Worm (Caenorhabditis elegans) whole organism, midembryonic: ENCODE results near the gene nlp-55.

ENCODE experiments used
- T22C8.4 ChIP-seq: fragments of 200-800 bp; sonication (Bioruptor generic); IDR thresholded peaks from 2 replicates; pipeline ENCODE4 v1.3.6; 2022; ENCODE audit warnings: missing genetic modification characterization, missing compliant biosample characterization
- cog-1 ChIP-seq: sonication (generic microtip); optimal IDR thresholded peaks from 2 replicates; lab custom pipeline; 2016; ENCODE audit warnings: missing genetic modification characterization, missing compliant biosample characterization
- flt-1 ChIP-seq: fragments of 200-800 bp; sonication (Bioruptor generic); IDR thresholded peaks from 2 replicates; pipeline ENCODE4 v1.3.6; 2022; ENCODE audit warnings: missing genetic modification characterization, missing compliant biosample characterization
- klf-2 ChIP-seq: fragments of 200-800 bp; sonication (Bioruptor generic); conservative IDR thresholded peaks from 2 replicates; pipeline ENCODE4 v1.3.6; 2022; ENCODE audit warnings: missing genetic modification reagents, missing genetic modification characterization, missing compliant biosample characterization
- med-1 ChIP-seq: sonication (generic microtip); optimal IDR thresholded peaks from 2 replicates; lab custom pipeline; 2017; ENCODE audit warnings: missing genetic modification characterization, mild to moderate bottlenecking, missing compliant biosample characterization, antibody characterized with exemption, missing genetic modification reagents; ENCODE audit not compliant: insufficient read depth
- ref-1 ChIP-seq: fragments of 200-800 bp; sonication (Bioruptor generic); conservative IDR thresholded peaks from 2 replicates; pipeline ENCODE4 v1.3.6; 2022; ENCODE audit warnings: missing genetic modification reagents, missing genetic modification characterization, missing compliant biosample characterization
- tab-1 ChIP-seq: fragments of 200-800 bp; sonication (Bioruptor generic); IDR thresholded peaks from 2 replicates; pipeline ENCODE4 v1.3.6; 2022; ENCODE audit warnings: missing genetic modification characterization, missing compliant biosample characterization
- ztf-23 ChIP-seq: fragments of 200-800 bp; sonication (Bioruptor generic); IDR thresholded peaks from 2 replicates; pipeline ENCODE4 v1.3.6; 2022; ENCODE audit warnings: missing genetic modification reagents, missing genetic modification characterization, missing compliant biosample characterization
- ztf-29 ChIP-seq: fragments of 200-800 bp; sonication (Bioruptor generic); IDR thresholded peaks from 2 replicates; pipeline ENCODE4 v1.3.6; 2022; ENCODE audit warnings: missing genetic modification reagents, missing genetic modification characterization, missing compliant biosample characterization

Gene nlp-55

DNA sequence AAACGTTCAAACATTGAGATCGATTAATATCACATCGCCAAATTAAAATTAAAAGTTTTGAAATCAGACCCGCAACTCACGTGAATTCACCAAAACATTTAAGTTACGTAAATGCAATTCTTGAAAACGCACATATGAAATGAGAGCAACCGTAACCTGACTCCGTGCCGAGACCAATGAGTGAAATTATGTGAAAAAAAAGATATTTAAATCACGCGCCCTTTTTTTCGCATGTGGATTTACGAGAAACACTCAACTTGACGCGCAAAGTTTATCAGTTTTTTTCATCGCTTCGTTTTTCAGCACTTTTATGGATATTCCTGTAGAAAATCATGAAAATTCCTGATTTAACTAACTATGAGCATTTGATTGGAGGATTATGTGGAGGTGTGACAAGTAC is 19.1 kb downstream of the nlp-55 start, which contains the start of the genes gei-14 and slc-25A32:
TSS of gene gei-14 (minus strand) at position 175 of the 400 bp plus-strand sequence.
TSS of gene slc-25A32 (plus strand) at position 242 of the 400 bp plus-strand sequence.
- no peak for TF ChIP-seq ztf-23 (GFP tag; lab: Robert Waterston, UW)
- TF ChIP-seq ref-1 (GFP tag; lab: Robert Waterston, UW) = no peak
- no peak for TF ChIP-seq klf-2 (GFP tag; lab: Robert Waterston, UW)
- TF ChIP-seq T22C8.4 (GFP tag; lab: Robert Waterston, UW) = no peak
- TF ChIP-seq ztf-29 (GFP tag; lab: Robert Waterston, UW) = no peak
- TF ChIP-seq med-1 (GFP tag; lab: Kevin White, UChicago) = no peak
- TF ChIP-seq cog-1 (tag; lab: Kevin White, UChicago) = no peak
- TF ChIP-seq flt-1 (GFP tag; lab: Robert Waterston, UW) = no peak
- TF ChIP-seq tab-1 (GFP tag; lab: Robert Waterston, UW) = no peak

DNA sequence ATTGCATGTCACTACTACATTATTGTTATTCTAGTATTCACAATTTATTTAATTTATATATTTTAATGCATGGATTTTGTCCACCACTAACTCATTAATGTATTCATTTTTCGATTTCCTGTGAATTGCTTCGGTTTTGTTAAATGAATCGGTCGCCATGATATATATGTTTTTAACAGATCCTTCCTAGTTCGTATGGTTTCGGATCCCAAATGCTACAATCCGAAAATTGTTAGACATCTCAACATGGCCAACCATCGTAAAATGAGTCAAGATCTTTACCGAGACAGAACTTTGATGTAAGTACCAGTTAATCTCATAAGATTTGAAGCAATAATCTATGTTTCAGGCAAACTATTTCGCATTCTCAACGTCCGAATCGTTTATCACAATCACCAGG is 22.1 kb downstream of the nlp-55 start:
- TF ChIP-seq ref-1 (GFP tag; lab: Robert Waterston, UW) = no peak
- TF ChIP-seq cog-1 (tag; lab: Kevin White, UChicago) = no peak
- no peak for TF ChIP-seq ztf-29 (GFP tag; lab: Robert Waterston, UW)
- TF ChIP-seq T22C8.4 (GFP tag; lab: Robert Waterston, UW) = no peak
- no peak for TF ChIP-seq klf-2 (GFP tag; lab: Robert Waterston, UW)
- TF ChIP-seq flt-1 (GFP tag; lab: Robert Waterston, UW) = no peak
- no peak for TF ChIP-seq med-1 (GFP tag; lab: Kevin White, UChicago)
- TF ChIP-seq ztf-23 (GFP tag; lab: Robert Waterston, UW) = no peak
- TF ChIP-seq tab-1 (GFP tag; lab: Robert Waterston, UW) = no peak

DNA sequence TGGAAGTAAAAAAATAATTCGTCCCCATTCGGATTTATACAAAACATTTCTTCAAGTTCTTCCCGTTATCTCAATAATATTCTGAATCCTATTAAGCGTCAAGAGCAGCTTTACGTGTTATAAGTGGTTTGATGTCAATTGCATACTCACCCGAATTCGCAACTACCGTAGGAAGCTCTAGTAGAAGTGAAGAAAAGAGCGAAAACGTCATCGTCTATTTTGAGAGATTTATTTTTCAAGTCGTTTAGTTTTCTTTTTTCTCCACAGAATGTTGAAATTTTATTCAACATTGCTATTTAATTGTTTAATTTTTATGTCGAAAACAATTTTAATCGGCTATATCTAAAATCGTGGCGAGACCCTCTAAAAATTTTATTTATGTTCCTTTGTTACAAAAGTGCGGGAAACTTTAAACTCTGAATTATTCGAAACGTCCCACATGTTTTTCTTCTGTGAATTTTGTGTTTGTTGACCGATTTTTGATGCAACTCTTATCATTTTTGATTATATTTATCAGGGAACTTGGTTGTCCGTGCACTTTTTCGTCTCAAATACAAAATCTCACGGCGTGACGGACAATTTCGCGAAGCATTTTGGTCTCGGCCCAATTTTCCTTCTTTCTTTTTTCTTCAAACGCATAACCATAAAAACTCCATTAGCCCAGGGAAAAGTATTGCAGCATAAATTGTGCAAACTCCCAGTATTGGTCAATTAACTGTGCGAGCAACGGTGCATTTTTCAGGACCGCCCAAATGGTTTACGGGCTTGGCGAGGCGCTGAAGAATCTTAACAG is 25.1 kb downstream of the nlp-55 start, which contains the start of gene tdc-1:
TSS of gene tdc-1 (plus strand) at position 743 of the 793 bp plus-strand sequence.
- TF ChIP-seq ref-1 (GFP tag; lab: Robert Waterston, UW) = no peak

DNA sequence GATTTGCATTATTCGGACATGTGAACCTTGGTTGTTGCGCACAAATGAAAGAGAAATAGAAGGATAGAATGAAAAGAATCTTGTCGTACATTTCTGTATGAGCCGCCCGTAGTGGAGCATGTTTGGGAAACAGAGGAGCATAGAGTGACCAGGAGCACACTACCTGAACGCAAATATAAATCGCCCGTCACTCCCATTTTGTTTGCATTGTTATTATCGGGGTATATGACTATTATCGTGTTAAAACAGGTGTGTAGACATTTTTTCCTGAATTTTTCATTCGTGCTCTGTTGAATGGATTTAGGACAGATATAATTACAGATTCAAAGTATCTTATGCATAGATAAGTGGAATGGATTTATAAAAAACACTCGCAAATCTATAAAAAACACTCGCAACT is 25.8 kb downstream of the nlp-55 start, which contains the start of gene K01C8.2:
TSS of gene K01C8.2 (minus strand) at position 101 of the 400 bp plus-strand sequence.
- no peak for TF ChIP-seq cog-1 (tag; lab: Kevin White, UChicago)
- no peak for TF ChIP-seq ref-1 (GFP tag; lab: Robert Waterston, UW)
- TF ChIP-seq ztf-23 (GFP tag; lab: Robert Waterston, UW) = no peak
- no peak for TF ChIP-seq flt-1 (GFP tag; lab: Robert Waterston, UW)
- TF ChIP-seq klf-2 (GFP tag; lab: Robert Waterston, UW) = no peak
- TF ChIP-seq T22C8.4 (GFP tag; lab: Robert Waterston, UW) = no peak
- TF ChIP-seq ztf-29 (GFP tag; lab: Robert Waterston, UW) = no peak
- TF ChIP-seq med-1 (GFP tag; lab: Kevin White, UChicago) = no peak
- no peak for TF ChIP-seq tab-1 (GFP tag; lab: Robert Waterston, UW)

DNA sequence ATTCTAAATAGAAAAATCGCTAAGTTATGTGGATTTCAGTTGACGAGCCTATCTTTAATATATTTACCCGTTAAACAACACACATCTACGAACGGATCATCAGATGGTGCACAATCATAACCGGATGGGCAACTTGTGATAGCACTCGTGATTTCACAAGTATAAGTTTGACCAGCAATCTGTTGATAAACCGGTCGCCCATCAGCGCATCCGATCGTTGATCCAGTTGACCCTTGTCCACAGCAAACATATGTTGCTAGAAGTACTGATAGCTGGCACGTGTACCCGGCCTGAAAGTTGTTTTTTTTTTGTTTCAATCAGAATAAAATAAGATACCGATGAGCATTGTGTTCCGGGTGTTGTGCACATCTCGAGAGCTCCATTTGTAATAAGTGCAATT is 27.5 kb downstream of the nlp-55 start:
- TF ChIP-seq flt-1 (GFP tag; lab: Robert Waterston, UW) = no peak
- no peak for TF ChIP-seq ztf-23 (GFP tag; lab: Robert Waterston, UW)
- TF ChIP-seq cog-1 (tag; lab: Kevin White, UChicago) = no peak
- TF ChIP-seq med-1 (GFP tag; lab: Kevin White, UChicago) = no peak
- TF ChIP-seq T22C8.4 (GFP tag; lab: Robert Waterston, UW) = no peak
- TF ChIP-seq klf-2 (GFP tag; lab: Robert Waterston, UW) = no peak
- TF ChIP-seq ztf-29 (GFP tag; lab: Robert Waterston, UW) = no peak
- TF ChIP-seq ref-1 (GFP tag; lab: Robert Waterston, UW) = no peak
- no peak for TF ChIP-seq tab-1 (GFP tag; lab: Robert Waterston, UW)

DNA sequence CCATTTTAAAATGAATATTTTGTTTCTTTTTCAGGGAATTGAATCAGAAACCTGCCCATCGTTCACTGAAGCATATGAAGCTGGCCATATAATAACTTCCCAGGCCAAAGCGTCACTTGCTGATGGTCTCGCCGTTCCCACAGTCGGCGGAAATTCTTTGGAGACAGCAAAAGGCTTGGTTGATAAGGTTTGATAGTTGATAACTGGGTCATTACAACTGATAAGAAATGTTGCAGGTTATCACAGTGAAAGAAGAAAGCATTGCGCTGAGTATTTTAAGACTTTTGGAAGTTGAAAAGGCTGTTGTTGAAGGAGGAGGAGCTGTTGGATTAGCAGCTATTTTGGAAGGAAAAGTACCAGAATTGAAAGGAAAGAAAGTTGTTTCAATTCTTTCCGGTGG is 28.6 kb downstream of the nlp-55 start:
- TF ChIP-seq flt-1 (GFP tag; lab: Robert Waterston, UW) (no peak), T22C8.4 (GFP tag; lab: Robert Waterston, UW) (no peak), ref-1 (GFP tag; lab: Robert Waterston, UW) (no peak), klf-2 (GFP tag; lab: Robert Waterston, UW) (no peak), tab-1 (GFP tag; lab: Robert Waterston, UW) (no peak), ztf-23 (GFP tag; lab: Robert Waterston, UW) (no peak), cog-1 (tag; lab: Kevin White, UChicago) (no peak)

DNA sequence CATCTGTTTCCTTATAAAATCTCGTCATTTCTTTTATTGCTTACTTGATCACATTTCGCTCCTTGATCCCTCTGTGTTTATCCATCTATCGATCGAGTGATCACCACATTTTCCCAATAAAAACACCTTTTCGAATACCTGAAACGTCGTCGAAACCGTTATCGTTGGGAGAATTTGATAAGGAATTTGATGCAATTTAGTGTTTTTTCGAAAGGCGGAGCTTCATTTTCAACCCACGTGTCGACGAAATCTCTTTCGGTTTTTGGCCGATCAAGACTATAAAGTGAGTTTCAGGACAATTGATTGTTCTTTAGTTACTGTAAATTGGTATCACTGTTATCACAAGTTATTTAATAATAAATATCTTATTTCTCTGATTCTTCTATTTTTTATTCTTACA is 30.6 kb downstream of the nlp-55 start, which contains the start of gene srdh-1:
TSS of gene srdh-1 (plus strand) at position 43 of the 400 bp plus-strand sequence.
- TF ChIP-seq flt-1 (GFP tag; lab: Robert Waterston, UW) (no peak), ztf-23 (GFP tag; lab: Robert Waterston, UW) (no peak), tab-1 (GFP tag; lab: Robert Waterston, UW) (no peak), klf-2 (GFP tag; lab: Robert Waterston, UW) (no peak), cog-1 (tag; lab: Kevin White, UChicago) (no peak), ref-1 (GFP tag; lab: Robert Waterston, UW) (no peak), med-1 (GFP tag; lab: Kevin White, UChicago) (no peak), ztf-29 (GFP tag; lab: Robert Waterston, UW) (no peak), T22C8.4 (GFP tag; lab: Robert Waterston, UW) (no peak)

DNA sequence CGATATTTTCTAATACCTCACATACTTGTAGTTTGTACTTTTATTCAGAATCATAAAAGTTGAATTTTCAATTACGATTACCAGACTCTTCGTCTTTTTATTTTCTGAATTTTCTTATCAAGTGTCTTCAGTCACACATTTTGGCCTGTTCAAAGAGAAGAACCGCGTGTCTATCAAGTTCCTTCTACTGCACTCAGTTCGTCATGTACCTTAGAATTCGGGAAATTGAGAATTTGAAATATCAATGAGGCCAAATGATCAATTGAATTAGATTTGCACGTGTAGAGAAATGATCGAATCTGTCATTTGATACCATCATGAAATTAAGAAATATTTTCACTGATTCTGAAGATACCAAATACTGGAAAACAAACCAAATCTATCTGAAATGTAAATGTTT is 31.6 kb downstream of the nlp-55 start:
- TF ChIP-seq cog-1 (tag; lab: Kevin White, UChicago) (no peak), tab-1 (GFP tag; lab: Robert Waterston, UW) (no peak), flt-1 (GFP tag; lab: Robert Waterston, UW) (no peak), T22C8.4 (GFP tag; lab: Robert Waterston, UW) (no peak), med-1 (GFP tag; lab: Kevin White, UChicago) (no peak), ref-1 (GFP tag; lab: Robert Waterston, UW) (no peak), ztf-29 (GFP tag; lab: Robert Waterston, UW) (no peak), ztf-23 (GFP tag; lab: Robert Waterston, UW) (no peak), klf-2 (GFP tag; lab: Robert Waterston, UW) (no peak)
